Worm (Caenorhabditis elegans): ENCODE results near the gene srbc-61.

The srbc-61 gene

ce11 chrV:17506289-17506688 lies 29.7 kb downstream of the srbc-61 start, which contains the start of gene srw-31:
TSS of gene srw-31 (plus strand) at chrV:17506589.
- TF ChIP-seq F22D6.2 (tag; optimal IDR thresholded peaks at IDR 0.05) = no peak
- TF ChIP-seq ccch-3 (GFP tag; optimal IDR thresholded peaks at IDR 0.05) = no peak
- TF ChIP-seq let-526 (GFP tag; IDR thresholded peaks at IDR 0.05) = no peak
- no peak for TF ChIP-seq ceh-91 (GFP tag; IDR thresholded peaks at IDR 0.05)
- no peak for TF ChIP-seq lsy-27 (tag; optimal IDR thresholded peaks at IDR 0.05; ENCODE audit: borderline replicate concordance, insufficient read depth)

- no peak for TF ChIP-seq mcd-1 (GFP tag; IDR thresholded peaks at IDR 0.05)
- TF ChIP-seq nhr-27 (tag; optimal IDR thresholded peaks at IDR 0.05) = no peak
- no peak for TF ChIP-seq B0035.1 (tag; optimal IDR thresholded peaks at IDR 0.05)
Measured at ce11 chrV:17508493-17508892, 31.9 kb downstream of the srbc-61 start, which contains the start of gene srw-32. TSS of gene srw-32 (plus strand) at chrV:17508793.

DNA sequence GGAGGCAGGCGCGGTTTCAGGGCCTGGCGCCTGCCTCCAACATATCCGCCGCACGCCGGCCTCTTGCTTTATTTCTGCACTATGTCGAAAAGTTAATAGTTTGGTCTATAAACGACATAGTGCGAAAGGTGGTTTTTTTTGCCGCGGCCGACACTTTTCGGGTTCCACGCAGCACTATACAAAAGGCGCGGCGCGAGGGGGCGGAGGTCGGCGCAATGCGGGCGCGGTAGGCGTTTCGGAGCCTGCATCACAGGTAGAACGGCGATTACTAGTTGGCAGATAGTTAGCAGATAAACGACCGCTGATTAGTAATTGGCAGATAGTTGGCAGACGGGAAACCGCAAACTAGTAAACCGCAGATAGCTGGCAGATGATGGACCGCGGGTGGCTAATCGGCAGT lies 36.2 kb downstream of the srbc-61 start:
- TF ChIP-seq die-1 (tag; optimal IDR thresholded peaks at IDR 0.05) (no peak), zfh-2 (GFP tag; conservative IDR thresholded peaks at IDR 0.05) (peak; percentile 70; the same call in 1 of the 2 replicates), lir-1 (GFP tag; conservative IDR thresholded peaks at IDR 0.05) (no peak), ztf-28 (GFP tag; IDR thresholded peaks at IDR 0.05) (0 out of 2 replicates have a peak, but pooled peaks have one; percentile 18)

DNA sequence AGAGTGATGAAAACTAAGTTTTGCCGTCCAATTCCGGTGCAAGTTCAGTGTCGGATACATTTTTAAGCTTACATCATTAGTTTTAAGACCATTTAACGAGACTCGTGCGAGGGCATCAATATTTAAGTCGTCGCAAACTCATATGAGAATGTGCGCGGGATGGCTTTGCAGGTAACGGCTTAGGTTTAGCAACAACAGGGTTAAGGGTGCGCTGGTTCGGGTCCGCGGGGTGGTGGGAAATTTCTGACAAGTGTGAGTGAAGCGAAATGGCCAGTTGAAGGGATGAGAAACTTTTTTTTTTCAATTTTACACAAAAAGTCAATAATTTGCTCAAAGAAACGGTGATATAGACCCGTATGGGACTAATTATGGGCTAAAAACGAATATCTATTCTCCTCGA lies 37.2 kb downstream of the srbc-61 start:
- TF ChIP-seq tbp1 (GFP tag; optimal IDR thresholded peaks at IDR 0.05) (peak; percentile 73), mes-4 (tag; optimal IDR thresholded peaks at IDR 0.05) (no peak), ztf-18 (tag; optimal IDR thresholded peaks at IDR 0.05) (peak; percentile 25), ztf-25 (GFP tag; IDR thresholded peaks at IDR 0.05) (0 out of 2 replicates have a peak, but pooled peaks have one; percentile 50), sptf-2 (GFP tag; optimal IDR thresholded peaks at IDR 0.05) (no peak), attf-6 (GFP tag; IDR thresholded peaks at IDR 0.05) (peak; percentile 67; the same call in 1 of the 2 replicates), madf-6 (GFP tag; IDR thresholded peaks at IDR 0.05) (0 out of 2 replicates have a peak, but pooled peaks have one; percentile 27), rpc-1 (optimal IDR thresholded peaks at IDR 0.05) (peak; percentile 47), rpc-1 (tag; optimal IDR thresholded peaks at IDR 0.05) (peak; percentile 79), F23B12.7 (tag; optimal IDR thresholded peaks at IDR 0.05; ENCODE audit: insufficient read depth) (no peak), B0261.1 (tag; optimal IDR thresholded peaks at IDR 0.05) (peak; percentile 44), hrde-1 (tag; optimal IDR thresholded peaks at IDR 0.05; ENCODE audit: borderline replicate concordance) (peak; percentile 50), rcor-1 (GFP tag; IDR thresholded peaks at IDR 0.05) (no peak), lin-26 (GFP tag; IDR thresholded peaks at IDR 0.05) (peak; percentile 64; the same call in 1 of the 2 replicates), ccch-3 (GFP tag; optimal IDR thresholded peaks at IDR 0.05) (no peak), egrh-3 (GFP tag; IDR thresholded peaks at IDR 0.05) (no peak), D2030.7 (GFP tag; IDR thresholded peaks at IDR 0.05) (no peak)

ce11 chrV:17520735-17521134 lies 44.1 kb downstream of the srbc-61 start, which contains the start of gene fbxa-136:
TSS of gene fbxa-136 (plus strand) at chrV:17521035.
- no peak for TF ChIP-seq nhr-179 (tag; optimal IDR thresholded peaks at IDR 0.05)
- TF ChIP-seq madf-10 (tag; optimal IDR thresholded peaks at IDR 0.05) = no peak
- TF ChIP-seq hsf-1 (GFP tag; IDR thresholded peaks at IDR 0.05) = no peak
- TF ChIP-seq him-1 (tag; optimal IDR thresholded peaks at IDR 0.05) = no peak
- no peak for TF ChIP-seq ceh-58 (GFP tag; IDR thresholded peaks at IDR 0.05)
- TF ChIP-seq pbrm-1 (GFP tag; IDR thresholded peaks at IDR 0.05) = no peak
- no peak for TF ChIP-seq ccch-3 (GFP tag; optimal IDR thresholded peaks at IDR 0.05)
- TF ChIP-seq unc-130 (GFP tag; optimal IDR thresholded peaks at IDR 0.05) = no peak
- TF ChIP-seq ceh-27 (GFP tag; optimal IDR thresholded peaks at IDR 0.05) = no peak
- TF ChIP-seq lir-1 (GFP tag; conservative IDR thresholded peaks at IDR 0.05) = no peak
